Fruit fly (Drosophila melanogaster) whole organism, embryonic: ENCODE measurements around the gene CG8097.

Source experiments
- CG10274 ChIP-seq: fragments of 200-800 bp; sonication (Bioruptor generic); optimal IDR thresholded peaks from 3 replicates; lab custom pipeline; 2017; ENCODE audit warnings: missing biosample characterization, mild to moderate bottlenecking, missing genetic modification characterization
- CG10654 ChIP-seq: fragments of 200-800 bp; sonication (Bioruptor generic); optimal IDR thresholded peaks from 2 replicates; lab custom pipeline; 2016; ENCODE audit warnings: missing biosample characterization, missing genetic modification characterization
- CG11093 ChIP-seq: fragments of 200-800 bp; sonication (Bioruptor generic); IDR thresholded peaks from 3 replicates; pipeline ENCODE4 v1.3.6; 2022; ENCODE audit warnings: missing biosample characterization, missing genetic modification characterization
- CG12659 ChIP-seq: fragments of 200-800 bp; sonication (Bioruptor generic); optimal IDR thresholded peaks from 3 replicates; lab custom pipeline; 2017; ENCODE audit warnings: mild to moderate bottlenecking, missing biosample characterization, missing genetic modification reagents, missing genetic modification characterization
- CG13624 ChIP-seq: fragments of 200-800 bp; sonication (Bioruptor generic); optimal IDR thresholded peaks from 2 replicates; lab custom pipeline; 2016; ENCODE audit warnings: missing biosample characterization, missing genetic modification characterization
- CG14441 ChIP-seq: fragments of 200-800 bp; sonication (Bioruptor generic); IDR thresholded peaks from 2 replicates; pipeline ENCODE4 v1.3.6; 2022; ENCODE audit warnings: missing biosample characterization, missing genetic modification characterization
- CG17829 ChIP-seq: fragments of 200-800 bp; optimal IDR thresholded peaks from 2 replicates; lab custom pipeline; 2019; ENCODE audit warnings: missing biosample characterization, mild to moderate bottlenecking, missing genetic modification characterization, moderate library complexity
- CG2116 ChIP-seq: fragments of 200-800 bp; sonication (Bioruptor generic); optimal IDR thresholded peaks from 3 replicates; lab custom pipeline; 2018; ENCODE audit warnings: missing biosample characterization, mild to moderate bottlenecking, missing genetic modification characterization
- CG3838 ChIP-seq: fragments of 200-800 bp; sonication (Bioruptor generic); optimal IDR thresholded peaks from 3 replicates; lab custom pipeline; 2016; ENCODE audit warnings: missing biosample characterization, missing genetic modification characterization
- CG4328 ChIP-seq: fragments of 200-800 bp; sonication (Bioruptor generic); optimal IDR thresholded peaks from 3 replicates; lab custom pipeline; 2017; ENCODE audit warnings: missing biosample characterization, missing genetic modification reagents, missing genetic modification characterization
- CG6272 ChIP-seq: fragments of 200-800 bp; sonication (Bioruptor generic); IDR thresholded peaks from 2 replicates; pipeline ENCODE4 v1.3.6; 2022; ENCODE audit warnings: missing biosample characterization, missing genetic modification characterization
- CG7963 ChIP-seq: fragments of 200-800 bp; sonication (Bioruptor generic); IDR thresholded peaks from 3 replicates; pipeline ENCODE4 v1.3.6; 2022; ENCODE audit warnings: missing biosample characterization, missing genetic modification characterization; ENCODE audit not compliant: partially characterized antibody
- CG8765 ChIP-seq: fragments of 200-800 bp; sonication (Bioruptor generic); IDR thresholded peaks from 2 replicates; pipeline ENCODE4 v1.3.6; 2022; ENCODE audit warnings: missing biosample characterization, missing genetic modification characterization
- CG9817 ChIP-seq: fragments of 200-800 bp; sonication (Bioruptor generic); optimal IDR thresholded peaks from 2 replicates; lab custom pipeline; 2018; ENCODE audit warnings: missing biosample characterization, mild to moderate bottlenecking, missing genetic modification characterization, moderate library complexity
- Dll ChIP-seq: fragments of 200-800 bp; sonication (Bioruptor generic); IDR thresholded peaks from 4 replicates; pipeline ENCODE4 v1.3.6; 2022; ENCODE audit warnings: missing biosample characterization, missing genetic modification characterization; ENCODE audit not compliant: partially characterized antibody
- Dref ChIP-seq: fragments of 200-800 bp; sonication (Bioruptor generic); IDR thresholded peaks from 2 replicates; pipeline ENCODE4 v1.3.6; 2022; ENCODE audit warnings: missing biosample characterization, missing genetic modification characterization
- Ets65A ChIP-seq: fragments of 200-800 bp; sonication (Bioruptor generic); peaks from one replicate; lab custom pipeline; 2016; ENCODE audit warnings: missing biosample characterization, missing genetic modification characterization
- GATAe ChIP-seq: fragments of 200-800 bp; sonication (Bioruptor generic); conservative IDR thresholded peaks from 2 replicates; pipeline ENCODE4 v1.3.6; 2022; ENCODE audit warnings: missing biosample characterization, missing genetic modification characterization
- HmgD ChIP-seq: fragments of 200-800 bp; sonication (Bioruptor generic); optimal IDR thresholded peaks from 3 replicates; lab custom pipeline; 2016; ENCODE audit warnings: missing biosample characterization, missing genetic modification characterization
- Kr ChIP-seq: fragments of 200-800 bp; sonication (Bioruptor generic); optimal IDR thresholded peaks from 2 replicates; lab custom pipeline; 2017; ENCODE audit warnings: missing biosample characterization, mild to moderate bottlenecking, missing genetic modification characterization
- Lim3 ChIP-seq: fragments of 200-800 bp; sonication (Bioruptor generic); IDR thresholded peaks from 2 replicates; pipeline ENCODE4 v1.3.6; 2022; ENCODE audit warnings: missing biosample characterization, missing genetic modification characterization
- Mes4 ChIP-seq: fragments of 200-800 bp; sonication (Bioruptor generic); optimal IDR thresholded peaks from 2 replicates; lab custom pipeline; 2016; ENCODE audit warnings: missing biosample characterization, missing genetic modification characterization
- Mrtf ChIP-seq: fragments of 200-800 bp; sonication (Bioruptor generic); IDR thresholded peaks from 3 replicates; pipeline ENCODE4 v1.3.6; 2022; ENCODE audit warnings: missing biosample characterization, missing genetic modification characterization
- NK7.1 ChIP-seq: fragments of 200-800 bp; sonication (Bioruptor generic); optimal IDR thresholded peaks from 3 replicates; lab custom pipeline; 2016; ENCODE audit warnings: missing biosample characterization, missing genetic modification characterization
- PHDP ChIP-seq: fragments of 200-800 bp; sonication (Bioruptor generic); optimal IDR thresholded peaks from 3 replicates; lab custom pipeline; 2018; ENCODE audit warnings: missing biosample characterization, mild to moderate bottlenecking, missing genetic modification characterization, moderate library complexity
- Scr ChIP-seq: fragments of 200-800 bp; sonication (Bioruptor generic); IDR thresholded peaks from 2 replicates; pipeline ENCODE4 v1.3.6; 2022; ENCODE audit warnings: missing biosample characterization, missing genetic modification characterization; ENCODE audit not compliant: partially characterized antibody
- Spps ChIP-seq: fragments of 200-800 bp; sonication (Bioruptor generic); optimal IDR thresholded peaks from 2 replicates; lab custom pipeline; 2018; ENCODE audit warnings: missing biosample characterization, mild to moderate bottlenecking, missing genetic modification characterization
- Trl ChIP-seq, 3 experiments: fragments of >200 bp in 2 of 3; fragments of 200-800 bp in 1 of 3; sonication (Bioruptor generic) in 1 of 3; optimal IDR thresholded peaks; 2 replicates in 1 of 3; 3 replicates in 2 of 3; lab custom pipeline; 2016 to 2017; ENCODE audit warnings: missing biosample characterization in 1 of 3, missing genetic modification characterization in 1 of 3
- Usf ChIP-seq: fragments of 200-800 bp; sonication (Bioruptor generic); optimal IDR thresholded peaks from 2 replicates; lab custom pipeline; 2017; ENCODE audit warnings: missing genotype, missing biosample characterization, missing genetic modification characterization
- amos ChIP-seq: fragments of 200-800 bp; sonication (Bioruptor generic); IDR thresholded peaks from 2 replicates; pipeline ENCODE4 v1.3.6; 2022; ENCODE audit warnings: missing biosample characterization, missing genetic modification characterization; ENCODE audit not compliant: partially characterized antibody
- aop ChIP-seq: fragments of 200-800 bp; sonication (Bioruptor generic); IDR thresholded peaks from 2 replicates; pipeline ENCODE4 v1.3.6; 2022; ENCODE audit warnings: missing biosample characterization, missing genetic modification characterization
- ara ChIP-seq: fragments of 200-800 bp; sonication (Bioruptor generic); IDR thresholded peaks from 2 replicates; pipeline ENCODE4 v1.3.6; 2022; ENCODE audit warnings: missing biosample characterization, missing genetic modification characterization
- bbx ChIP-seq: fragments of 200-800 bp; sonication (Bioruptor generic); IDR thresholded peaks from 2 replicates; pipeline ENCODE4 v1.3.6; 2022; ENCODE audit warnings: missing biosample characterization, missing genetic modification characterization; ENCODE audit not compliant: partially characterized antibody
- bowl ChIP-seq: fragments of 200-800 bp; sonication (Bioruptor generic); IDR thresholded peaks from 2 replicates; pipeline ENCODE4 v1.3.6; 2022; ENCODE audit warnings: missing biosample characterization, missing genetic modification characterization
- cad ChIP-seq: fragments of >200 bp; optimal IDR thresholded peaks from 2 replicates; lab custom pipeline; 2017; ENCODE audit warnings: missing biosample characterization, missing genetic modification characterization
- cas ChIP-seq: fragments of 200-800 bp; sonication (Bioruptor generic); IDR thresholded peaks from 2 replicates; pipeline ENCODE4 v1.3.6; 2022; ENCODE audit warnings: missing biosample characterization, missing genetic modification characterization
- cato ChIP-seq: fragments of 200-800 bp; sonication (Bioruptor generic); optimal IDR thresholded peaks from 2 replicates; lab custom pipeline; 2016; ENCODE audit warnings: missing biosample characterization, missing genetic modification characterization, borderline replicate concordance
- cg ChIP-seq: fragments of 200-800 bp; sonication (Bioruptor generic); optimal IDR thresholded peaks from 3 replicates; lab custom pipeline; 2019; ENCODE audit warnings: missing biosample characterization, mild to moderate bottlenecking, missing genetic modification characterization, moderate library complexity
- chinmo ChIP-seq: fragments of 200-800 bp; sonication (Bioruptor generic); IDR thresholded peaks from 4 replicates; pipeline ENCODE4 v1.3.6; 2022; ENCODE audit warnings: missing biosample characterization, missing genetic modification characterization; ENCODE audit not compliant: partially characterized antibody
- croc ChIP-seq: fragments of 200-800 bp; sonication (Bioruptor generic); conservative IDR thresholded peaks from 3 replicates; pipeline ENCODE4 v1.3.6; 2022; ENCODE audit warnings: missing biosample characterization, missing genetic modification characterization
- eyg ChIP-seq: fragments of 200-800 bp; sonication (Bioruptor generic); optimal IDR thresholded peaks from 3 replicates; lab custom pipeline; 2016; ENCODE audit warnings: missing biosample characterization, missing genetic modification characterization
- fu2 ChIP-seq: fragments of 200-800 bp; sonication (Bioruptor generic); optimal IDR thresholded peaks from 2 replicates; lab custom pipeline; 2016; ENCODE audit warnings: missing biosample characterization, missing genetic modification characterization
- h ChIP-seq: fragments of >200 bp; optimal IDR thresholded peaks from 2 replicates; lab custom pipeline; 2017
- hb ChIP-seq: fragments of 200-800 bp; sonication (Bioruptor generic); IDR thresholded peaks from 3 replicates; pipeline ENCODE4 v1.3.6; 2022; ENCODE audit warnings: missing biosample characterization, missing genetic modification characterization; ENCODE audit not compliant: partially characterized antibody
- klu ChIP-seq: fragments of 200-800 bp; sonication (Bioruptor generic); IDR thresholded peaks from 2 replicates; pipeline ENCODE4 v1.3.6; 2022; ENCODE audit warnings: missing biosample characterization, missing genetic modification characterization
- nau ChIP-seq: fragments of 200-800 bp; sonication (Bioruptor generic); optimal IDR thresholded peaks from 3 replicates; lab custom pipeline; 2017; ENCODE audit warnings: missing biosample characterization, mild to moderate bottlenecking, missing genetic modification characterization, missing genetic modification reagents
- nerfin-2 ChIP-seq: fragments of 200-800 bp; sonication (Bioruptor generic); IDR thresholded peaks from 2 replicates; pipeline ENCODE4 v1.3.6; 2022; ENCODE audit warnings: missing biosample characterization, missing genetic modification characterization; ENCODE audit not compliant: partially characterized antibody
- sd ChIP-seq: fragments of 200-800 bp; sonication (Bioruptor generic); optimal IDR thresholded peaks from 3 replicates; lab custom pipeline; 2018; ENCODE audit warnings: missing biosample characterization, mild to moderate bottlenecking, missing genetic modification characterization, moderate library complexity
- sens ChIP-seq: fragments of 200-800 bp; sonication (Bioruptor generic); peaks from one replicate; lab custom pipeline; 2016; ENCODE audit warnings: missing biosample characterization, missing genetic modification characterization
- tin ChIP-seq: fragments of 200-800 bp; sonication (Bioruptor generic); optimal IDR thresholded peaks from 3 replicates; lab custom pipeline; 2016; ENCODE audit warnings: missing biosample characterization, missing genetic modification characterization
- tna ChIP-seq: fragments of 200-800 bp; sonication (Bioruptor generic); IDR thresholded peaks from 2 replicates; pipeline ENCODE4 v1.3.6; 2022; ENCODE audit warnings: missing biosample characterization, missing genetic modification characterization; ENCODE audit not compliant: partially characterized antibody
- yki ChIP-seq: fragments of >200 bp; optimal IDR thresholded peaks from 3 replicates; lab custom pipeline; 2018

The CG8097 gene

DNA sequence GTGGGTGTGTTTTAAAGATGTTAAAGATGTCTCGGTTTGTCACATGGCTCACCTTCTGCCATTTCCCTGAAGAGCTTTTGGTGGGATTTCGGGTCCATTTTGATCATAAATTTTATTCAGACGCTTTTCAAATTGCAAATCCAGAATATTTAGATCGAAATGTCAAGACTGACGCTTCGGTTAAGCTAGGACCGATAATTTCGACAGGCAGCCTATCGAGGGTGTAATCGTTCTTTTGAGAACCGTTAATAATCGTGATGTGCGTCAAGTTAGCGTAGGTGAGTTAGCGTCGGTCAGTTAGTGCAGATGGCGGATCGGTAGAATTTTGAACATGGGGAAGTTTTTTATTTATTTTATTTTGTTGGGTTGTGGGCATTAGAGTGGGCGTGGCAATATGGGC is 7.4 kb upstream of the CG8097 start, which contains the start of gene CG42299 (continued):
- TF ChIP-seq CG10274 (no peak), tna (peak; percentile 71), GATAe (GFP tag; lab: Robert Waterston, UW) (no peak), amos (GFP tag; lab: Robert Waterston, UW) (peak; percentile 27; the same call in 1 of the 2 replicates), tin (no peak), CG11093 (no peak), croc (no peak), cas (GFP tag; lab: Robert Waterston, UW) (no peak), CG17829 (tag; lab: Kevin White, UChicago) (no peak), CG13624 (no peak), sens (no peak), cg (GFP tag; lab: Kevin White, UChicago) (no peak), eyg (GFP tag; lab: Kevin White, UChicago) (no peak), HmgD (GFP tag; lab: Kevin White, UChicago) (no peak), Mes4 (GFP tag; lab: Kevin White, UChicago) (no peak), fu2 (GFP tag; lab: Kevin White, UChicago) (no peak), nerfin-2 (GFP tag; lab: Robert Waterston, UW) (peak; percentile 66), h (no peak), aop (GFP tag; lab: Robert Waterston, UW) (no peak), Scr (GFP tag; lab: Robert Waterston, UW) (peak; percentile 50), CG8765 (no peak), chinmo (0 out of 4 replicates have a peak, but pooled peaks have one; percentile 59), CG3838 (GFP tag; lab: Kevin White, UChicago) (no peak), Usf (GFP tag; lab: Kevin White, UChicago) (no peak), NK7.1 (GFP tag; lab: Kevin White, UChicago) (no peak), sd (no peak), CG7963 (GFP tag; lab: Robert Waterston, UW) (peak; percentile 76), CG4328 (GFP tag; lab: Kevin White, UChicago) (no peak), klu (GFP tag; lab: Robert Waterston, UW) (no peak), Spps (tag; lab: Kevin White, UChicago) (no peak), PHDP (tag; lab: Kevin White, UChicago) (no peak), Lim3 (no peak), CG2116 (no peak), Dref (GFP tag; lab: Robert Waterston, UW) (peak; percentile 51), CG9817 (tag; lab: Kevin White, UChicago) (no peak), cad (GFP tag; lab: Kevin White, UChicago) (no peak), CG10654 (no peak), Mrtf (GFP tag; lab: Robert Waterston, UW) (no peak), Kr (GFP tag; lab: Kevin White, UChicago) (no peak), bowl (GFP tag; lab: Robert Waterston, UW) (no peak), CG6272 (no peak), yki (lab: Kevin White, UChicago) (no peak), CG14441 (GFP tag; lab: Robert Waterston, UW) (no peak), CG12659 (GFP tag; lab: Kevin White, UChicago) (no peak), Trl (optimal IDR thresholded peaks at IDR 0.05; lab: Kevin White, UChicago) (no peak), Trl (GFP tag; optimal IDR thresholded peaks at IDR 0.05; lab: Kevin White, UChicago) (no peak), hb (GFP tag; lab: Robert Waterston, UW) (peak; percentile 66; the same call in 2 of the 3 replicates), Ets65A (GFP tag; lab: Kevin White, UChicago) (no peak), ara (GFP tag; lab: Robert Waterston, UW) (no peak), cato (GFP tag; lab: Kevin White, UChicago) (no peak), Dll (GFP tag; lab: Robert Waterston, UW) (peak; percentile 53; the same call in 1 of the 4 replicates), nau (GFP tag; lab: Kevin White, UChicago) (no peak), bbx (peak; percentile 67)
